Worm (Caenorhabditis elegans) whole organism, L1 larva: Measurements from ENCODE around the gene C26E1.2.

Experiments used
- ces-1 ChIP-seq: fragments of 150-350 bp; optimal IDR thresholded peaks from 2 replicates; lab custom pipeline; 2014; ENCODE audit warnings: missing biosample characterization, missing genetic modification reagents, missing genetic modification characterization
- jun-1 ChIP-seq: fragments of 150-350 bp; optimal IDR thresholded peaks from 2 replicates; lab custom pipeline; 2014; ENCODE audit warnings: missing biosample characterization, missing genetic modification reagents, missing genetic modification characterization
- pqm-1 ChIP-seq: sonication (generic microtip); optimal IDR thresholded peaks from 3 replicates; lab custom pipeline; 2017; ENCODE audit warnings: missing biosample characterization, missing genetic modification characterization

ce11 chrV:13298706-13299105 lies 6.2 kb upstream of the C26E1.2 start:
- no peak for TF ChIP-seq pqm-1 (tag; lab: Kevin White, UChicago)
- no peak for TF ChIP-seq jun-1 (tag; lab: Kevin White, UChicago)
- TF ChIP-seq ces-1 = no peak
